Worm (Caenorhabditis elegans): ENCODE data around the gene F53B7.7.

DNA sequence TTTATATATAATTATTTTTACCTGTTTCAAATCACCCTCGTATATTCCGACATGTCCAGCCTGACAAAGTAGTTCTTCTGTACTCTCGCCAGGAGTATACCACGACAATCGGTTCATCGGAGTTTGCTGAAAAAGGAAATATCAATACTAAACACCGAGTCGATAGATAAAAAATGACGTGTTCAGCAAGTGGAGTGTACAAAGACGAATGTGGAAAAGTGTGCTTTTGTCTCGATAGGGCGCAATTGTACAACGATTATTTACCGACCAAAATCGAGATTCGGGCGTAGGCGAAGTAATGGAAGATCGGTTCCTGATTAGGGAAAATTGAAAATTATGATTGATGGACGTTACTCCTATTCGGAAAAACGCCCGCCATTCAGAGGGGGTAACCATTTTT, 38.4 kb upstream of the F53B7.7 start, which contains the start of gene vps-36:
- TF ChIP-seq tra-4 (tag; optimal IDR thresholded peaks at IDR 0.05) = no peak
- TF ChIP-seq ama-1 (optimal IDR thresholded peaks at IDR 0.05) = no peak
- TF ChIP-seq pes-1 (GFP tag; IDR thresholded peaks at IDR 0.05) = no peak
- no peak for TF ChIP-seq F13C5.2 (tag; optimal IDR thresholded peaks at IDR 0.05)
- no peak for TF ChIP-seq flt-1 (GFP tag; IDR thresholded peaks at IDR 0.05)
- no peak for TF ChIP-seq hmg-4 (GFP tag; optimal IDR thresholded peaks at IDR 0.05)
- no peak for TF ChIP-seq scrt-1 (GFP tag; IDR thresholded peaks at IDR 0.05)
- TF ChIP-seq B0310.2 (tag; optimal IDR thresholded peaks at IDR 0.05) = no peak
